Worm (Caenorhabditis elegans) whole organism, late embryonic: Measurements from ENCODE around the gene clip-1.
A peak's percentile ranks its signal among the peaks of the same experiment; 100 is the strongest.

Experiments
- F13H6.1 ChIP-seq: sonication (generic microtip); optimal IDR thresholded peaks from 2 replicates; lab custom pipeline; 2016; ENCODE audit warnings: missing genetic modification characterization, missing compliant biosample characterization
- Y22D7AL.16 ChIP-seq: sonication (generic microtip); optimal IDR thresholded peaks from 2 replicates; lab custom pipeline; 2016; ENCODE audit warnings: missing genetic modification characterization, missing compliant biosample characterization
- ama-1 ChIP-seq: fragments of 150-350 bp; optimal IDR thresholded peaks from 2 replicates; lab custom pipeline; 2014
- ceh-14 ChIP-seq: sonication (generic microtip); optimal IDR thresholded peaks from 2 replicates; lab custom pipeline; 2016; ENCODE audit warnings: missing genotype, missing genetic modification characterization, missing compliant biosample characterization
- ceh-22 ChIP-seq: sonication (generic microtip); optimal IDR thresholded peaks from 2 replicates; lab custom pipeline; 2017; ENCODE audit warnings: missing biosample characterization, missing genetic modification characterization
- ceh-31 ChIP-seq: sonication (generic microtip); optimal IDR thresholded peaks from 2 replicates; lab custom pipeline; 2016; ENCODE audit warnings: missing genetic modification characterization, missing compliant biosample characterization
- ceh-34 ChIP-seq: sonication (generic microtip); optimal IDR thresholded peaks from 2 replicates; lab custom pipeline; 2016; ENCODE audit warnings: mild to moderate bottlenecking, missing genetic modification characterization, missing compliant biosample characterization
- ceh-45 ChIP-seq: fragments of 200-800 bp; sonication (Bioruptor generic); IDR thresholded peaks from 2 replicates; pipeline ENCODE4 v1.3.6; 2022; ENCODE audit warnings: missing genetic modification reagents, missing genetic modification characterization, missing compliant biosample characterization
- ceh-48 ChIP-seq: sonication (generic microtip); optimal IDR thresholded peaks from 2 replicates; lab custom pipeline; 2016; ENCODE audit warnings: missing genetic modification characterization, inconsistent platforms, missing compliant biosample characterization
- ceh-6 ChIP-seq: fragments of 200-800 bp; sonication (Bioruptor generic); optimal IDR thresholded peaks from 2 replicates; lab custom pipeline; 2018; ENCODE audit warnings: mild to moderate bottlenecking, missing genetic modification characterization, missing compliant biosample characterization
- ceh-9 ChIP-seq: sonication (generic microtip); optimal IDR thresholded peaks from 2 replicates; lab custom pipeline; 2016; ENCODE audit warnings: mild to moderate bottlenecking, missing genetic modification characterization, inconsistent platforms, missing compliant biosample characterization
- che-1 ChIP-seq: sonication (generic microtip); optimal IDR thresholded peaks from 2 replicates; lab custom pipeline; 2016; ENCODE audit warnings: mild to moderate bottlenecking, missing genetic modification characterization, missing compliant biosample characterization
- ets-4 ChIP-seq: sonication (generic microtip); optimal IDR thresholded peaks from 2 replicates; lab custom pipeline; 2016; ENCODE audit warnings: missing genetic modification characterization, missing compliant biosample characterization
- gmeb-2 ChIP-seq: sonication (generic microtip); optimal IDR thresholded peaks from 2 replicates; lab custom pipeline; 2016; ENCODE audit warnings: missing genetic modification characterization, inconsistent platforms, missing compliant biosample characterization
- hlh-15 ChIP-seq: sonication (generic microtip); optimal IDR thresholded peaks from 2 replicates; lab custom pipeline; 2016; ENCODE audit warnings: missing genetic modification characterization, missing compliant biosample characterization
- hlh-6 ChIP-seq: sonication (generic microtip); optimal IDR thresholded peaks from 2 replicates; lab custom pipeline; 2016; ENCODE audit warnings: missing genotype, missing genetic modification characterization, missing compliant biosample characterization
- hlh-8 ChIP-seq: sonication (generic microtip); optimal IDR thresholded peaks from 2 replicates; lab custom pipeline; 2016; ENCODE audit warnings: missing genotype, missing genetic modification characterization, missing compliant biosample characterization
- nfya-1 ChIP-seq: sonication (generic microtip); optimal IDR thresholded peaks from 2 replicates; lab custom pipeline; 2017; ENCODE audit warnings: missing genetic modification characterization, mild to moderate bottlenecking, missing compliant biosample characterization, antibody characterized with exemption, moderate library complexity
- nhr-11 ChIP-seq: fragments of 150-350 bp; optimal IDR thresholded peaks from 2 replicates; lab custom pipeline; 2014; ENCODE audit warnings: missing biosample characterization, missing genetic modification characterization
- nhr-232 ChIP-seq: sonication (generic microtip); optimal IDR thresholded peaks from 2 replicates; lab custom pipeline; 2016; ENCODE audit warnings: missing genetic modification characterization, missing compliant biosample characterization
- npax-4 ChIP-seq: sonication (generic microtip); optimal IDR thresholded peaks from 2 replicates; lab custom pipeline; 2016; ENCODE audit warnings: missing genetic modification characterization, missing compliant biosample characterization
- pag-3 ChIP-seq: sonication (generic microtip); optimal IDR thresholded peaks from 2 replicates; lab custom pipeline; 2016; ENCODE audit warnings: missing compliant biosample characterization, missing genetic modification characterization, borderline replicate concordance
- pax-1 ChIP-seq: fragments of 150-350 bp; optimal IDR thresholded peaks from 2 replicates; lab custom pipeline; 2014; ENCODE audit warnings: missing biosample characterization, missing genetic modification characterization
- pha-2 ChIP-seq: sonication (generic microtip); optimal IDR thresholded peaks from 2 replicates; lab custom pipeline; 2017; ENCODE audit warnings: mild to moderate bottlenecking, missing genetic modification characterization, missing compliant biosample characterization
- pha-4 ChIP-seq: fragments of 150-350 bp; optimal IDR thresholded peaks from 2 replicates; lab custom pipeline; 2018; ENCODE audit warnings: missing biosample characterization, missing genetic modification reagents, missing genetic modification characterization
- pqm-1 ChIP-seq: sonication (generic microtip); optimal IDR thresholded peaks from 2 replicates; lab custom pipeline; 2016; ENCODE audit warnings: missing genetic modification characterization, missing compliant biosample characterization
- ref-2 ChIP-seq: sonication (generic microtip); optimal IDR thresholded peaks from 2 replicates; lab custom pipeline; 2016; ENCODE audit warnings: missing genetic modification characterization, missing compliant biosample characterization
- rnt-1 ChIP-seq: sonication (generic microtip); optimal IDR thresholded peaks from 2 replicates; lab custom pipeline; 2016; ENCODE audit warnings: missing genetic modification characterization, missing compliant biosample characterization
- sdc-2 ChIP-seq: sonication (generic microtip); optimal IDR thresholded peaks from 2 replicates; lab custom pipeline; 2016; ENCODE audit warnings: missing genotype, missing genetic modification characterization, missing compliant biosample characterization
- sox-4 ChIP-seq: sonication (generic microtip); optimal IDR thresholded peaks from 2 replicates; lab custom pipeline; 2017; ENCODE audit warnings: mild to moderate bottlenecking, missing genetic modification characterization, inconsistent platforms, missing compliant biosample characterization
- unc-3 ChIP-seq, 2 experiments: fragments of 200-800 bp in 1 of 2; sonication (Bioruptor generic) in 1 of 2; sonication (generic microtip) in 1 of 2; conservative IDR thresholded peaks in 1 of 2; optimal IDR thresholded peaks in 1 of 2; 2 replicates each; pipeline versions ENCODE4 v1.3.6 to Lab custom; 2016 to 2022; ENCODE audit warnings: missing compliant biosample characterization in 2 of 2, missing genetic modification characterization in 2 of 2, missing genetic modification reagents in 1 of 2
- unc-86 ChIP-seq: sonication (generic microtip); optimal IDR thresholded peaks from 2 replicates; lab custom pipeline; 2016; ENCODE audit warnings: missing genetic modification characterization, missing compliant biosample characterization
- zip-5 ChIP-seq: sonication (generic microtip); optimal IDR thresholded peaks from 2 replicates; lab custom pipeline; 2016; ENCODE audit warnings: missing genetic modification characterization, missing compliant biosample characterization
- ztf-16 ChIP-seq: sonication (generic microtip); optimal IDR thresholded peaks from 2 replicates; lab custom pipeline; 2017; ENCODE audit warnings: missing genetic modification characterization, missing compliant biosample characterization

clip-1 gene

DNA sequence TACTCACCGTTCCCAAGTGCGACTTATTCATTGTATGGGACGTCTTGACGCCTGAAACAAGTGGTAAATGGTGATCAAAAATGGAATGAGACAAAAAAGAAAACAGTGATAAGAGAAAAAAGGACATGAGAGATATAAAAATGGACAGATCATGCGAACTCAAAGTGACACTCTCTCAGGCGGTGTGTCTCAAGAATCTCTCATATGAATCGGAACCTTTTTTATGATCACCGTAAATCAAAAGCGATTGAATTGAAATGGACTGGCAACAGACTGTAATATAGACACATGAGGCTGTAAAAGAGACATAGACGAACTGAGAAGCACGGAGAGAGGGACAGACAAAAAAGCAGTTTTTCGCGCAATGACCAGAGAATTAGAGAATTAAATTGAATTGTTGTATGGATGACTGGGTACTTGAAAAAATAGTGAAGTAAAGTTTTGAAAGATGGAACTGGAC, at the start of gene clip-1:
Gene clip-1 (minus strand): TSS at position 51 of the 460 bp plus-strand sequence.
- TF ChIP-seq sox-4 (tag; lab: Kevin White, UChicago) (no peak), ceh-31 (no peak), pqm-1 (tag; lab: Kevin White, UChicago) (no peak), pha-4 (tag; lab: Kevin White, UChicago) (no peak), hlh-15 (tag; lab: Kevin White, UChicago) (no peak), ceh-9 (tag; lab: Kevin White, UChicago) (no peak), gmeb-2 (tag; lab: Kevin White, UChicago) (no peak)
- TF ChIP-seq, all 69 proteins: peak for 0

DNA sequence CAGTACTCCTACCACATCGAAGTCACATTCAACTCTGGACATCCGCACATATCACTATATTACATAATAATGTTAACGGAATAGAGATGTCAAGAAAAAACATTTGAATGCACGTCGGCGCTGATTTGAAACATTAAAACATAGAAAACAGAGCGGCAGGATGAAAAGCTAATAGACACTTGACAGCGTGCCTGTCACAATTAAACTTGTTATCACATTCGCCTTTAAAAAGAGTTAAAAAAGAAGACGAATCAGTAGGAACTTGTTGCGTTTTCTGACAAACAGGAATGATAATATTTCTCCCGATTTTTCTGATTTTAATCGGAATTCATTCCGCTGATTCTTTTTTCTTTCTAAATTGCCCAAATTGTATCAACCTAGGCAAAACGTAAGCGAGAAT, 48.7 kb upstream of the clip-1 start:
- TF ChIP-seq Y22D7AL.16 (tag; lab: Kevin White, UChicago): no peak
- TF ChIP-seq ceh-22 (tag; lab: Kevin White, UChicago): no peak
- no peak for TF ChIP-seq ceh-6 (GFP tag; lab: Kevin White, UChicago)
- TF ChIP-seq sdc-2 (tag; lab: Kevin White, UChicago): no peak
- TF ChIP-seq nfya-1: no peak
- TF ChIP-seq hlh-6: no peak
- TF ChIP-seq ceh-45 (GFP tag; lab: Robert Waterston, UW): no peak
- no peak for TF ChIP-seq npax-4 (tag; lab: Kevin White, UChicago)

- TF ChIP-seq zip-5 (no peak), ref-2 (tag; lab: Kevin White, UChicago) (no peak), rnt-1 (tag; lab: Kevin White, UChicago) (no peak), ceh-9 (tag; lab: Kevin White, UChicago) (no peak), sox-4 (tag; lab: Kevin White, UChicago) (no peak), ztf-16 (no peak), ama-1 (no peak), nfya-1 (no peak), nhr-11 (no peak), pag-3 (tag; lab: Kevin White, UChicago) (no peak), hlh-8 (tag; lab: Kevin White, UChicago) (no peak), ceh-48 (tag; lab: Kevin White, UChicago) (no peak), pha-2 (tag; lab: Kevin White, UChicago) (no peak), nhr-232 (tag; lab: Kevin White, UChicago) (no peak), ets-4 (tag; lab: Kevin White, UChicago) (no peak), unc-3 (GFP tag; conservative IDR thresholded peaks at IDR 0.05; lab: Robert Waterston, UW) (no peak), unc-3 (tag; optimal IDR thresholded peaks at IDR 0.05; lab: Kevin White, UChicago) (no peak)
Observed at ce11 chrIII:9315180-9315579, 46.3 kb upstream of the clip-1 start.

DNA sequence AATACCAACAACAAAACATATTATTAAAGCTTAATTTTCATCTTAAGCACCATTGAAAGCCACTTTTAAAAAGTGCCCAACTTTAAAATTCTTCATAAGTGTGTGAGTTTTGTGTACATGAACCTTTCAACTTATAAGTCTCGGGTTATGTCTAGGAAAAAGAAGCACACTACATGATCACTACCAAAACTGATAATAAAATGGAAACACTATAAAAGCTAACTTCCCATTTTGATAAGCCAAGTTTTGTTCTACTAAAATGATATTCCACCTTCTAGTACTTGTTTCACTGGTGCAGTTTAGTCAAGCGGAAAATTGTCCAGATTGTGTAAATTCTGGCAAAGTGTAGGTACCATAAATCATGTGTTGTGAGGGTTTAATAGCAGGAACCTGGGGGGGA, 45.6 kb upstream of the clip-1 start, which contains the start of gene C40H1.8:
Gene C40H1.8 (plus strand): TSS at position 242 of the 400 bp plus-strand sequence.
- TF ChIP-seq ceh-34 (tag; lab: Kevin White, UChicago) (no peak), ets-4 (tag; lab: Kevin White, UChicago) (no peak), Y22D7AL.16 (tag; lab: Kevin White, UChicago) (no peak), che-1 (no peak), nhr-11 (no peak), sdc-2 (tag; lab: Kevin White, UChicago) (no peak), ceh-31 (no peak), F13H6.1 (no peak), gmeb-2 (tag; lab: Kevin White, UChicago) (no peak), ceh-9 (tag; lab: Kevin White, UChicago) (no peak), hlh-8 (tag; lab: Kevin White, UChicago) (no peak), unc-86 (tag; lab: Kevin White, UChicago) (no peak), pax-1 (no peak)

DNA sequence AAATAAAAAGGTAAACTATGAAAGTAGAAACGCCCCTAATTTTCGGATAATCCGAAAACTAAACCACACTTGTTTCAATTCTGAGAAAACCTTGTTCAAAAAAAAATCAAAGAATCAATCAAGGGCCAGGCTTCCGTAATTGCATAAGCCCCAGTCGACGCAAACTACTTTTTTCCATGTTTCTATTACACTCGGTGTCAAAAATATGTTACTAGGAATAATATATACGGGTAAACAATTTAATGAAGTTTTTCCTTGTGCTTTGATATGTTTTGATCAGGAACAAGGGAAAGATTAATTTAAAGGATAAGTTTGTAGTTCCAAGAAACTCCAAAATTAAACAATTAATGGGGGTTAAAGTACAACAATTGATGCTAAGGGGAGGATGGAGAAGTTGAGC, 41.0 kb upstream of the clip-1 start:
- TF ChIP-seq ceh-14 (tag; lab: Kevin White, UChicago): peak; percentile 29
- TF ChIP-seq pha-4 (tag; lab: Kevin White, UChicago): no peak
